Worm (Caenorhabditis elegans): ENCODE measurements around the gene K02D10.4.

The K02D10.4 gene

ce11 chrIII:8749487-8749886, 30.3 kb downstream of the K02D10.4 start, which contains the start of gene sma-2:
Gene sma-2 (plus strand): TSS chrIII:8749680.
- TF ChIP-seq nhr-129 (tag; optimal IDR thresholded peaks at IDR 0.05), result peak; percentile 68
- peak; percentile 52 for TF ChIP-seq nhr-21 (tag; optimal IDR thresholded peaks at IDR 0.05)
- peak; percentile 98 for TF ChIP-seq fos-1 (tag; optimal IDR thresholded peaks at IDR 0.05)
- TF ChIP-seq crh-2 (tag; optimal IDR thresholded peaks at IDR 0.05), result peak; percentile 85
- TF ChIP-seq nhr-25 (tag; optimal IDR thresholded peaks at IDR 0.05), result peak; percentile 74
- TF ChIP-seq sma-3 (GFP tag; optimal IDR thresholded peaks at IDR 0.05), result peak; percentile 99
- TF ChIP-seq egl-27 (tag; optimal IDR thresholded peaks at IDR 0.05), result peak; percentile 15
- TF ChIP-seq unc-55 (GFP tag; optimal IDR thresholded peaks at IDR 0.05), result no peak
- peak; percentile 72 for TF ChIP-seq gmeb-1 (tag; optimal IDR thresholded peaks at IDR 0.05)
- TF ChIP-seq R02D3.7 (tag; optimal IDR thresholded peaks at IDR 0.05), result no peak
- TF ChIP-seq ceh-82 (tag; optimal IDR thresholded peaks at IDR 0.05), result no peak
- TF ChIP-seq Y55F3AM.14 (GFP tag; optimal IDR thresholded peaks at IDR 0.05), result no peak
- peak; percentile 91 for TF ChIP-seq sma-9 (GFP tag; optimal IDR thresholded peaks at IDR 0.05)
- TF ChIP-seq sma-9 (tag; optimal IDR thresholded peaks at IDR 0.05), result no peak
- TF ChIP-seq zag-1 (tag; optimal IDR thresholded peaks at IDR 0.05), result no peak
- no peak for TF ChIP-seq aly-2 (tag; optimal IDR thresholded peaks at IDR 0.05)
- TF ChIP-seq alr-1 (tag; optimal IDR thresholded peaks at IDR 0.05), result no peak
- no peak for TF ChIP-seq unc-62 (GFP tag; optimal IDR thresholded peaks at IDR 0.05)
- peak; percentile 88 for TF ChIP-seq F13H6.1 (tag; optimal IDR thresholded peaks at IDR 0.05)
- no peak for TF ChIP-seq ztf-1 (GFP tag; conservative IDR thresholded peaks at IDR 0.05)
- TF ChIP-seq unc-39 (tag; optimal IDR thresholded peaks at IDR 0.05), result no peak
- no peak for TF ChIP-seq ceh-16 (tag; optimal IDR thresholded peaks at IDR 0.05)
- no peak for TF ChIP-seq peb-1 (tag; optimal IDR thresholded peaks at IDR 0.05)
- no peak for TF ChIP-seq ZK546.5 (tag; optimal IDR thresholded peaks at IDR 0.05)
- no peak for TF ChIP-seq nhr-237 (tag; optimal IDR thresholded peaks at IDR 0.05)
- peak in 1 of 2 experiments; percentile 16 for TF ChIP-seq mdl-1 (tag; optimal IDR thresholded peaks at IDR 0.05)
- TF ChIP-seq dmd-4 (tag; optimal IDR thresholded peaks at IDR 0.05), result no peak
- peak in 1 of 2 experiments; percentile 45 for TF ChIP-seq lsy-2 (tag; optimal IDR thresholded peaks at IDR 0.05)
- TF ChIP-seq mbf-1 (tag; optimal IDR thresholded peaks at IDR 0.05), result no peak
- no peak for TF ChIP-seq nhr-10 (tag; optimal IDR thresholded peaks at IDR 0.05)
- TF ChIP-seq nhr-6 (tag; optimal IDR thresholded peaks at IDR 0.05), result no peak
- TF ChIP-seq ztf-4 (tag; optimal IDR thresholded peaks at IDR 0.05), result no peak
- TF ChIP-seq lin-11 (tag; optimal IDR thresholded peaks at IDR 0.05), result no peak
- peak; percentile 29 for TF ChIP-seq C34F6.9 (tag; optimal IDR thresholded peaks at IDR 0.05)
- TF ChIP-seq nhr-12 (tag; optimal IDR thresholded peaks at IDR 0.05), result no peak
- no peak for TF ChIP-seq nhr-77 (tag; optimal IDR thresholded peaks at IDR 0.05)
- TF ChIP-seq ama-1 (optimal IDR thresholded peaks at IDR 0.05), result no peak
- no peak for TF ChIP-seq blmp-1 (tag; optimal IDR thresholded peaks at IDR 0.05; ENCODE audit: insufficient read depth)

ce11 chrIII:8748620-8749019, 31.2 kb downstream of the K02D10.4 start:
- no peak for TF ChIP-seq sem-4 (tag; optimal IDR thresholded peaks at IDR 0.05)
- peak; percentile 22 for TF ChIP-seq skn-1 (tag; optimal IDR thresholded peaks at IDR 0.05)
- peak; percentile 92 for TF ChIP-seq fos-1 (tag; optimal IDR thresholded peaks at IDR 0.05)
- peak; percentile 40 for TF ChIP-seq sma-3 (GFP tag; optimal IDR thresholded peaks at IDR 0.05)
- no peak for TF ChIP-seq nhr-6 (tag; optimal IDR thresholded peaks at IDR 0.05)
- TF ChIP-seq sma-9 (GFP tag; optimal IDR thresholded peaks at IDR 0.05), result peak; percentile 22
- no peak for TF ChIP-seq sma-9 (tag; optimal IDR thresholded peaks at IDR 0.05)
- peak; percentile 41 for TF ChIP-seq F13H6.1 (tag; optimal IDR thresholded peaks at IDR 0.05)
- TF ChIP-seq mab-5 (tag; optimal IDR thresholded peaks at IDR 0.05), result no peak
- peak; percentile 69 for TF ChIP-seq crh-2 (tag; optimal IDR thresholded peaks at IDR 0.05)

- TF ChIP-seq mdl-1 (tag; optimal IDR thresholded peaks at IDR 0.05) (no peak), nhr-11 (tag; optimal IDR thresholded peaks at IDR 0.05) (no peak), ceh-82 (tag; optimal IDR thresholded peaks at IDR 0.05) (no peak), elt-1 (tag; optimal IDR thresholded peaks at IDR 0.05) (no peak), F13H6.1 (tag; optimal IDR thresholded peaks at IDR 0.05) (no peak), fos-1 (tag; optimal IDR thresholded peaks at IDR 0.05) (no peak), alr-1 (tag; optimal IDR thresholded peaks at IDR 0.05) (no peak), zag-1 (tag; optimal IDR thresholded peaks at IDR 0.05) (no peak), ztf-4 (tag; optimal IDR thresholded peaks at IDR 0.05) (no peak), nhr-25 (tag; optimal IDR thresholded peaks at IDR 0.05) (no peak), unc-55 (GFP tag; optimal IDR thresholded peaks at IDR 0.05) (no peak), nhr-6 (tag; optimal IDR thresholded peaks at IDR 0.05) (no peak)
Observed at ce11 chrIII:8745214-8745613, 34.6 kb downstream of the K02D10.4 start.
